Worm (Caenorhabditis elegans): Measurements from ENCODE around the gene nap-1.

DNA sequence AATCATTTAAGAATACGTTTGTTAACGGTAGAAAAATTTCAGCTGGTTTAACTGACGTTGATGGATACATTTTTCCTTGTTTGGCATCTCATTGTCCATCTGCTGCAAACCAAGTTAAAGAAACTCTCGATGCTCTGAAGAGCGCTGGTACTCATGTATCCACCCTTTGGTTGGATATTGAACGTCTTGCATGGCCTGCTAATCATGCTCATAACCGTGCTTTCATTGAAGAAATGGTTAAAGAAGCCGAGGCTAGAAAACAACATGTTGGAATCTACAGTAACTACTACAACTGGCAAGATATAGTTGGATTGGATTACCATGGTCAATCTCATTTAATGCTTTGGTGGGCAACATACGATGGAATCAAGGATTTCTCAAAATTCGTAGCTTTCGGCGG, 46.1 kb downstream of the nap-1 start:
- no peak for TF ChIP-seq ccch-3 (GFP tag; optimal IDR thresholded peaks at IDR 0.05)
- TF ChIP-seq sea-2 (GFP tag; IDR thresholded peaks at IDR 0.05), result no peak
- no peak for TF ChIP-seq him-1 (tag; optimal IDR thresholded peaks at IDR 0.05)
- no peak for TF ChIP-seq egl-18 (GFP tag; IDR thresholded peaks at IDR 0.05)
- no peak for TF ChIP-seq egrh-3 (GFP tag; IDR thresholded peaks at IDR 0.05)
- no peak for TF ChIP-seq nfya-2 (GFP tag; IDR thresholded peaks at IDR 0.05)
- no peak for TF ChIP-seq pbrm-1 (GFP tag; IDR thresholded peaks at IDR 0.05)
- TF ChIP-seq rpc-1 (optimal IDR thresholded peaks at IDR 0.05), result no peak
- TF ChIP-seq rpc-1 (tag; optimal IDR thresholded peaks at IDR 0.05), result no peak
- TF ChIP-seq tbp1 (GFP tag; optimal IDR thresholded peaks at IDR 0.05), result no peak

Data from whole organism, young adult.